Fruit fly (Drosophila melanogaster): ENCODE measurements around the gene Vps36.
A peak's percentile ranks its signal among the peaks of the same experiment; 100 is the strongest.

Vps36 gene

DNA sequence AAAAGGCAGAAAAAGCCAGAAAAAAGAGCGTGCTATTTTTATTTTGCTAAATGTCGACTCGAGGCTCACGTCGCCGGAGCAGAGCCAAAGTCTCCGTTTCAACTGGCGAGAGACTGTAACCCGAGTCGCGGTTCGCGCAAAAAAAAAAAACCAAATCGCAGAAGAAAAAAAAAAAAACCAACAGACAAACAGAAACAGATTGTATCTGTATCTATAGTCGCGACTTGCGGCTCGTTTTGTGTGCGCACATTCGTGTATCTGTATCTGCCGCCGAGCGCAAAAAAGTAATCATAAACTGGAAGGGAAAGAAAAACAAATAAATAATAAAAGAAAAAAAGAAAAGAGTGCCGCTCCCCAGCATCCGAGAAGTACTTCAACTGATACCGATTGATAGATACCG is 17.8 kb downstream of the Vps36 start:
- TF ChIP-seq jim (GFP tag; optimal IDR thresholded peaks at IDR 0.05) (peak; percentile 86), CrebA (GFP tag; optimal IDR thresholded peaks at IDR 0.05; ENCODE audit: borderline replicate concordance) (peak; percentile 83), fru (GFP tag; optimal IDR thresholded peaks at IDR 0.05) (no peak), ey (GFP tag; optimal IDR thresholded peaks at IDR 0.05) (no peak), Hnf4 (GFP tag; optimal IDR thresholded peaks at IDR 0.05) (peak; percentile 25), rgr (GFP tag; optimal IDR thresholded peaks at IDR 0.05) (no peak), h (GFP tag; optimal IDR thresholded peaks at IDR 0.05) (no peak), Sp1 (GFP tag; optimal IDR thresholded peaks at IDR 0.05) (peak; percentile 26), Rel (GFP tag; optimal IDR thresholded peaks at IDR 0.05) (peak; percentile 11), Rel (tag; optimal IDR thresholded peaks at IDR 0.05) (no peak)

DNA sequence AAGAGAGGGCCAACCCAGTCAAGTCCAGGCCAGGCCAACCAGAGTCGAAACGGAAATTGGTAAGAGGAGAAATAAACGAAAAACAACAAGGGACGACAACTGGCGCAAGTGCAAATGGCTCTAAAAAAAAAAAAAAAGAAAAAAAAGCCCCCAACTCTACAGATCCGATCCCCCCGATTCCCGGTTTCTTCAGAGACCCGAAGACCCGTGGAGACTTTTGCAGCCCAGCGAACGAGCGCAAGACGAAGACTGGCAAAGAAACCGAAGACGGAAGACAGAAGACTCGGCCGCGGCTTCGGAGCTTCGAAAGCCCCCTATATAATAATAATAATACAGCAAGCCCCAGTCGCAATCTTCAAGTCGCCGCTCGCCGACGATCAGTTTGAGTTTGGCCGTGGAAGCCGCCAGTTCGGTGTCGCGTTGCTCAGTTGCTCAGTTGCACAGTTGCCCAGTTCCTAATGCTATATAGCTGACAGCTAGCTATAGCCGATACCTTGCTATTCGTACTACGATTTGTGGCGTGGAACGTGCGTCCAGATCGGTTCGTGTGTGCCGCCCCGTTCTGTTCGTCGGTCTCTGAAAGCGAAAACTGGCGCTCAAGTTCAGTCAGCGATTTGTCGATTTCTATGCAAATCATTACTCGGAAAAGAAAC is 18.4 kb downstream of the Vps36 start:
- TF ChIP-seq Hr83 (GFP tag; optimal IDR thresholded peaks at IDR 0.05; ENCODE audit: poor library complexity, severe bottlenecking): no peak
- peak; percentile 9 to 64 for TF ChIP-seq foxo (GFP tag; optimal IDR thresholded peaks at IDR 0.05)
- peak; percentile 50 for TF ChIP-seq Dif (GFP tag; optimal IDR thresholded peaks at IDR 0.05; ENCODE audit: partially characterized antibody)
- no peak for TF ChIP-seq tai (GFP tag; optimal IDR thresholded peaks at IDR 0.05)
- no peak for TF ChIP-seq Vsx2 (GFP tag; optimal IDR thresholded peaks at IDR 0.05; ENCODE audit: partially characterized antibody)
- TF ChIP-seq sv (GFP tag; optimal IDR thresholded peaks at IDR 0.05): no peak
- no peak for TF ChIP-seq OdsH (GFP tag; optimal IDR thresholded peaks at IDR 0.05)
- TF ChIP-seq lola (GFP tag; optimal IDR thresholded peaks at IDR 0.05): no peak
- TF ChIP-seq jim (GFP tag; optimal IDR thresholded peaks at IDR 0.05): peak; percentile 92
- TF ChIP-seq Myc (optimal IDR thresholded peaks at IDR 0.05): no peak
- no peak for TF ChIP-seq GATAd (GFP tag; optimal IDR thresholded peaks at IDR 0.05)
- TF ChIP-seq sage (GFP tag; optimal IDR thresholded peaks at IDR 0.05): peak; percentile 23
- TF ChIP-seq Hr78 (GFP tag; optimal IDR thresholded peaks at IDR 0.05): no peak
- no peak for TF ChIP-seq CrebA (GFP tag; optimal IDR thresholded peaks at IDR 0.05; ENCODE audit: borderline replicate concordance)
- TF ChIP-seq ey (GFP tag; optimal IDR thresholded peaks at IDR 0.05): no peak
- TF ChIP-seq Hnf4 (GFP tag; optimal IDR thresholded peaks at IDR 0.05): peak; percentile 2
- no peak for TF ChIP-seq dmrt93B (GFP tag; optimal IDR thresholded peaks at IDR 0.05)
- peak; percentile 14 for TF ChIP-seq fru (GFP tag; optimal IDR thresholded peaks at IDR 0.05)
- no peak for TF ChIP-seq pan (optimal IDR thresholded peaks at IDR 0.05)
- no peak for TF ChIP-seq usp (GFP tag; optimal IDR thresholded peaks at IDR 0.05)
- TF ChIP-seq Sp1 (GFP tag; optimal IDR thresholded peaks at IDR 0.05): peak; percentile 63
- no peak for TF ChIP-seq Abd-B (GFP tag; optimal IDR thresholded peaks at IDR 0.05)
- no peak for TF ChIP-seq CG32264 (GFP tag; optimal IDR thresholded peaks at IDR 0.05)
- no peak for TF ChIP-seq woc (GFP tag; optimal IDR thresholded peaks at IDR 0.05)
- no peak for TF ChIP-seq Jra (GFP tag; optimal IDR thresholded peaks at IDR 0.05)
- TF ChIP-seq HLH106 (tag; optimal IDR thresholded peaks at IDR 0.05): no peak
- peak; percentile 66 for TF ChIP-seq h (GFP tag; optimal IDR thresholded peaks at IDR 0.05)
- TF ChIP-seq br (GFP tag; optimal IDR thresholded peaks at IDR 0.05): peak; percentile 30
- peak; percentile 43 for TF ChIP-seq rgr (GFP tag; optimal IDR thresholded peaks at IDR 0.05)
- TF ChIP-seq Rel (GFP tag; optimal IDR thresholded peaks at IDR 0.05): peak; percentile 80
- TF ChIP-seq Rel (tag; optimal IDR thresholded peaks at IDR 0.05): peak; percentile 96
- no peak for TF ChIP-seq Mio (GFP tag; optimal IDR thresholded peaks at IDR 0.05)
- no peak for TF ChIP-seq Dfd (GFP tag; optimal IDR thresholded peaks at IDR 0.05)
- TF ChIP-seq brk (GFP tag; optimal IDR thresholded peaks at IDR 0.05): peak; percentile 28
- no peak for TF ChIP-seq N (GFP tag; optimal IDR thresholded peaks at IDR 0.05)
- TF ChIP-seq dl (GFP tag; optimal IDR thresholded peaks at IDR 0.05; ENCODE audit: insufficient read depth in 1 of 2, partially characterized antibody in 2 of 2): peak in 1 of 2 experiments; percentile 15
- TF ChIP-seq dsf (GFP tag; optimal IDR thresholded peaks at IDR 0.05; ENCODE audit: borderline replicate concordance): no peak
- TF ChIP-seq psq (GFP tag; optimal IDR thresholded peaks at IDR 0.05): peak; percentile 80
- TF ChIP-seq CG9705 (GFP tag; optimal IDR thresholded peaks at IDR 0.05): no peak

Data from whole organism, wandering third instar larva.